Worm (Caenorhabditis elegans) whole organism, mixed stage, embryonic: Measurements from ENCODE around the gene Y116A8C.33.

ENCODE experiments used
- M03D4.4 ChIP-seq: sonication (generic microtip); optimal IDR thresholded peaks from 2 replicates; lab custom pipeline; 2017; ENCODE audit warnings: mild to moderate bottlenecking, missing genetic modification characterization, missing compliant biosample characterization
- blmp-1 ChIP-seq: fragments of 150-350 bp; optimal IDR thresholded peaks from 2 replicates; lab custom pipeline; 2014; ENCODE audit warnings: missing biosample characterization, missing genetic modification characterization
- ceh-39 ChIP-seq: fragments of 150-350 bp; optimal IDR thresholded peaks from 2 replicates; lab custom pipeline; 2014; ENCODE audit warnings: missing biosample characterization, missing genetic modification characterization
- ceh-43 ChIP-seq: fragments of 200-800 bp; sonication (Bioruptor generic); optimal IDR thresholded peaks from 2 replicates; lab custom pipeline; 2018; ENCODE audit warnings: mild to moderate bottlenecking, missing genetic modification characterization, moderate library complexity, missing compliant biosample characterization
- ceh-83 ChIP-seq: fragments of 200-800 bp; sonication (Bioruptor generic); optimal IDR thresholded peaks from 2 replicates; lab custom pipeline; 2018; ENCODE audit warnings: mild to moderate bottlenecking, missing genetic modification characterization, missing compliant biosample characterization
- ces-1 ChIP-seq: fragments of 150-350 bp; optimal IDR thresholded peaks from 2 replicates; lab custom pipeline; 2014; ENCODE audit warnings: missing biosample characterization, missing genetic modification reagents, missing genetic modification characterization
- cnd-1 ChIP-seq: fragments of 200-800 bp; sonication (Bioruptor generic); optimal IDR thresholded peaks from 2 replicates; lab custom pipeline; 2018; ENCODE audit warnings: mild to moderate bottlenecking, missing genetic modification characterization, missing compliant biosample characterization
- elt-1 ChIP-seq: sonication (generic microtip); optimal IDR thresholded peaks from 2 replicates; lab custom pipeline; 2017; ENCODE audit warnings: missing genetic modification characterization, mild to moderate bottlenecking, missing compliant biosample characterization, antibody characterized with exemption, moderate library complexity, borderline replicate concordance; ENCODE audit not compliant: insufficient read depth
- flh-1 ChIP-seq: fragments of 200-800 bp; sonication (Bioruptor generic); optimal IDR thresholded peaks from 2 replicates; lab custom pipeline; 2018; ENCODE audit warnings: mild to moderate bottlenecking, missing genetic modification characterization, moderate library complexity, missing compliant biosample characterization
- ham-2 ChIP-seq: fragments of 200-800 bp; sonication (Bioruptor generic); optimal IDR thresholded peaks from 2 replicates; lab custom pipeline; 2018; ENCODE audit warnings: mild to moderate bottlenecking, missing genetic modification characterization, missing compliant biosample characterization
- hlh-1 ChIP-seq: fragments of 150-350 bp; optimal IDR thresholded peaks from 2 replicates; lab custom pipeline; 2014; ENCODE audit warnings: missing biosample characterization, missing genetic modification reagents, missing genetic modification characterization
- lin-32 ChIP-seq: fragments of 200-800 bp; sonication (Bioruptor generic); optimal IDR thresholded peaks from 2 replicates; lab custom pipeline; 2018; ENCODE audit warnings: mild to moderate bottlenecking, missing genetic modification characterization, missing compliant biosample characterization
- lsy-2 ChIP-seq: fragments of 150-350 bp; optimal IDR thresholded peaks from 2 replicates; lab custom pipeline; 2014; ENCODE audit warnings: missing biosample characterization, missing genetic modification characterization
- mab-5 ChIP-seq: fragments of 150-350 bp; optimal IDR thresholded peaks from 2 replicates; lab custom pipeline; 2014; ENCODE audit warnings: missing biosample characterization, missing genetic modification characterization
- mep-1 ChIP-seq: fragments of 150-350 bp; optimal IDR thresholded peaks from 2 replicates; lab custom pipeline; 2017; ENCODE audit warnings: missing biosample characterization, missing genetic modification reagents, missing genetic modification characterization, inconsistent platforms
- mls-2 ChIP-seq: sonication (generic microtip); optimal IDR thresholded peaks from 2 replicates; lab custom pipeline; 2016; ENCODE audit warnings: mild to moderate bottlenecking, missing genetic modification characterization, moderate library complexity, missing compliant biosample characterization
- nhr-12 ChIP-seq: fragments of 150-350 bp; optimal IDR thresholded peaks from 2 replicates; lab custom pipeline; 2014; ENCODE audit warnings: missing biosample characterization, missing genetic modification characterization
- nhr-237 ChIP-seq: fragments of 150-350 bp; optimal IDR thresholded peaks from 2 replicates; lab custom pipeline; 2014; ENCODE audit warnings: missing biosample characterization, missing genetic modification characterization
- nhr-28 ChIP-seq: fragments of 150-350 bp; optimal IDR thresholded peaks from 2 replicates; lab custom pipeline; 2014; ENCODE audit warnings: missing biosample characterization, missing genetic modification characterization
- nhr-76 ChIP-seq: sonication (generic microtip); optimal IDR thresholded peaks from 2 replicates; lab custom pipeline; 2017; ENCODE audit warnings: missing biosample characterization, missing genetic modification characterization
- pha-4 ChIP-seq: fragments of 150-350 bp; optimal IDR thresholded peaks from 2 replicates; lab custom pipeline; 2018; ENCODE audit warnings: missing biosample characterization, missing genetic modification reagents, missing genetic modification characterization
- sem-2 ChIP-seq: fragments of 200-800 bp; sonication (Bioruptor generic); optimal IDR thresholded peaks from 2 replicates; lab custom pipeline; 2018; ENCODE audit warnings: mild to moderate bottlenecking, missing genetic modification characterization, missing compliant biosample characterization
- snpc-4 ChIP-seq: fragments of 150-350 bp; optimal IDR thresholded peaks from 2 replicates; lab custom pipeline; 2014; ENCODE audit warnings: missing biosample characterization, missing genetic modification characterization
- sptf-1 ChIP-seq: sonication (generic microtip); optimal IDR thresholded peaks from 2 replicates; lab custom pipeline; 2017; ENCODE audit warnings: mild to moderate bottlenecking, missing genetic modification characterization, moderate library complexity, missing compliant biosample characterization
- unc-120 ChIP-seq: sonication (generic microtip); optimal IDR thresholded peaks from 2 replicates; lab custom pipeline; 2017; ENCODE audit warnings: missing genetic modification characterization, missing compliant biosample characterization; ENCODE audit not compliant: poor library complexity, severe bottlenecking
- unc-39 ChIP-seq: fragments of 150-350 bp; optimal IDR thresholded peaks from 2 replicates; lab custom pipeline; 2014; ENCODE audit warnings: missing biosample characterization, missing genetic modification characterization
- unc-62 ChIP-seq: fragments of 150-350 bp; optimal IDR thresholded peaks from 2 replicates; lab custom pipeline; 2014; ENCODE audit warnings: missing biosample characterization, missing genetic modification reagents, missing genetic modification characterization
- zip-8 ChIP-seq: fragments of 150-350 bp; optimal IDR thresholded peaks from 2 replicates; lab custom pipeline; 2014; ENCODE audit warnings: missing biosample characterization, missing genetic modification characterization

The Y116A8C.33 gene

DNA sequence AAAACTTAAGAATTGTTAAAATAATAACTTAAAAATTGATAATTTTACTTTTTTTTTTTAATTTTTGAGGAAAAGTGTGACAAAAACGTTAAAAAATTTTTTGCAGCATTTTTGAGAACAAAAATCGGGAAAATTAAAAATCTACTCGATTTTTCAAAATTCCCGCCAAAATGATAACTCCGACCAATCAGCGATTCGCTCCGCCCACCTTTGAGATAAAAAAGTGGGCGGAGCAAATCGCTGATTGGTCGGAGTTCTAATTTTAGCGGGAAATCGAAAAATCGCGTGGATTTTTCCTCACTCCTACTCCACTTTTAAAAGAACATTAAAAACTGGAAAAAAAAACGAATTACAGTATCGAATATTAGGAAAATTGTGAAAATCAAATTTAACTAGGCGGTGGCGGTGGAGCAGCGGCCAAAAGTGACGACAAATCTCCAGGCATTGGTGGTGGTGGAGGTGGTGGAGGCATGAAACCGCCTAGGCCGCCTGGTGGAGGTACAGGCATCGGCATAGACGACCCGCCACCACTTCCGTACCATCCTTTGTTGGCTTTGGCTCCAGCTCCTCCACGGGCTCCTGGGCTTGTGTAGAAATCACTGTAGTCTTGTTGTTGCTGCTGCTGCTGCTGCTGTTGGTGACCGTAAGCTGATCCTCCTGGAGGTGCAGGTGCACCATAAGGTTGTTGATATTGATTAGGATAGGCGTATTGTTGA lies 7.6 kb upstream of the Y116A8C.33 start:
- no peak for TF ChIP-seq elt-1 (tag; lab: Kevin White, UChicago)
- TF ChIP-seq ham-2 (GFP tag; lab: Kevin White, UChicago): no peak
- TF ChIP-seq lin-32 (GFP tag; lab: Kevin White, UChicago): no peak
- TF ChIP-seq ceh-39 (tag; lab: Kevin White, UChicago): no peak
- TF ChIP-seq lsy-2 (tag; lab: Kevin White, UChicago): no peak

DNA sequence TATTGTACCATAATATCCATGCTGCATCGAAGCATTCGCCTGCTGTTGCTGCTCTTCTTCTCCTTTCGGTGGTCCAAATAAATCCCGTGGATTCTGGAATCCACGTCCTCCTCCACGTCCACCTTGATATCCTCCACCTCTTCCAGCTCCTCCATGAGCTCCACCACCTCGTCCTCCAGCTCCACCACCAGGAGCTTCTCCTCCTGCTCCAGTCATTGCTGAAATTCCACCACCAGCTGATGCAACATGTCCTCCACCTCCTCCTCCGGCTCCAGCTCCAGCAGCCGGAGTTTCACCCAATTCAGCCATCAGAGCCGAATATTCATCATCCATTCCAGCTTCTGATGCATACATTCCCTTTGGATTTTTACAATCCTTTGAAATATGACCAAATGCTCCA lies 6.3 kb upstream of the Y116A8C.33 start:
- TF ChIP-seq nhr-28 (tag; lab: Kevin White, UChicago) (no peak), nhr-76 (tag; lab: Kevin White, UChicago) (no peak), mep-1 (tag; lab: Kevin White, UChicago) (no peak), ces-1 (GFP tag; lab: Kevin White, UChicago) (no peak), zip-8 (tag; lab: Kevin White, UChicago) (no peak), nhr-12 (tag; lab: Kevin White, UChicago) (no peak), hlh-1 (tag; lab: Kevin White, UChicago) (no peak), ceh-43 (no peak), unc-39 (tag; lab: Kevin White, UChicago) (no peak), blmp-1 (tag; lab: Kevin White, UChicago) (no peak), sem-2 (GFP tag; lab: Kevin White, UChicago) (no peak), unc-62 (no peak), elt-1 (tag; lab: Kevin White, UChicago) (no peak), cnd-1 (tag; lab: Kevin White, UChicago) (no peak)

DNA sequence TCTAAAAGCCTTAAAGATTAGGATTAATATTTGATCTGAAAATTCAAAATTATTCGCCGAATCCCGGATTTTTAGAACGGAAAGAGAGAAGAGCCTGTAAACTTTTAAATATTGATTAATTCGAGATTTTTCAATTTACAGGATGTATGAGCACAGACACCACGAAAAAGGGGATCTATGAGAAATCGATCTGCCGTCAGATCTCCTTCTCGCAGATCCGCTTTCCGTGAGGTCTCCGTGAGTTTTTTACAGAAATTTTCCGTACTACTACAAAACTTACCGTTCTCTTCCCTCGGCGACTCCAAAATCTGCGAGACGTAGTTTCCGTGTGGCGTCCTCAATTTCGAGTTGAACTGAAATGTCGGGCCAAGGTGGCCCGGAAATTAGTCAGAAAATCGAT lies 3.7 kb upstream of the Y116A8C.33 start:
- no peak for TF ChIP-seq nhr-12 (tag; lab: Kevin White, UChicago)
- TF ChIP-seq mls-2 (tag; lab: Kevin White, UChicago): no peak
- no peak for TF ChIP-seq snpc-4 (tag; lab: Kevin White, UChicago)
- TF ChIP-seq blmp-1 (tag; lab: Kevin White, UChicago): no peak
- TF ChIP-seq mab-5: no peak
- no peak for TF ChIP-seq unc-39 (tag; lab: Kevin White, UChicago)
- TF ChIP-seq lsy-2 (tag; lab: Kevin White, UChicago): no peak
- TF ChIP-seq unc-62: no peak
- peak; percentile 64 for TF ChIP-seq cnd-1 (tag; lab: Kevin White, UChicago)
- no peak for TF ChIP-seq elt-1 (tag; lab: Kevin White, UChicago)
- TF ChIP-seq zip-8 (tag; lab: Kevin White, UChicago): no peak
- no peak for TF ChIP-seq ces-1 (GFP tag; lab: Kevin White, UChicago)
- TF ChIP-seq ceh-83 (GFP tag; lab: Kevin White, UChicago): peak; percentile 30
- TF ChIP-seq nhr-237 (tag; lab: Kevin White, UChicago): no peak

DNA sequence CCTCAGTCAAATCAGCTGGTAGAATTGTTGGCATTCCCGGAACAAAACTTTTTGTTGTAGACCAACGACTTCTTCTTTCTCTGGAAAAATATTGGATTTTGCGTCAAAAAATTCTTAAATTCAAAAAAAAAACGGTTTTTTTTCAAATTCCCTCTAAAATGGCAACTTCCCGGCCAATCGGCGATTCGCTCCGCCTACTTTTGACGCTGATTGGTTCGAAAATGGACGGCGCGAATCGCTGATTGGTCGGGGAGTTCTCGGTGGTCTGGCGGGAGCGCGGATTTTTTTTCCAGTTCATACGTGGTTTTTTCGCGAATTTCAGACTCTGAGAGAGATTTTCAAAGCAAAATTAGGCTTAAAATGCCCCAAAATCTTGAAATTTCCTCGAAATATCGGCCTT lies 3.1 kb upstream of the Y116A8C.33 start:
- no peak for TF ChIP-seq sptf-1 (tag; lab: Kevin White, UChicago)
- TF ChIP-seq ceh-43: no peak
- no peak for TF ChIP-seq mls-2 (tag; lab: Kevin White, UChicago)
- no peak for TF ChIP-seq pha-4 (tag; lab: Kevin White, UChicago)
- no peak for TF ChIP-seq flh-1 (GFP tag; lab: Kevin White, UChicago)
- TF ChIP-seq cnd-1 (tag; lab: Kevin White, UChicago): no peak
- TF ChIP-seq ceh-39 (tag; lab: Kevin White, UChicago): no peak
- no peak for TF ChIP-seq M03D4.4 (tag; lab: Kevin White, UChicago)

DNA sequence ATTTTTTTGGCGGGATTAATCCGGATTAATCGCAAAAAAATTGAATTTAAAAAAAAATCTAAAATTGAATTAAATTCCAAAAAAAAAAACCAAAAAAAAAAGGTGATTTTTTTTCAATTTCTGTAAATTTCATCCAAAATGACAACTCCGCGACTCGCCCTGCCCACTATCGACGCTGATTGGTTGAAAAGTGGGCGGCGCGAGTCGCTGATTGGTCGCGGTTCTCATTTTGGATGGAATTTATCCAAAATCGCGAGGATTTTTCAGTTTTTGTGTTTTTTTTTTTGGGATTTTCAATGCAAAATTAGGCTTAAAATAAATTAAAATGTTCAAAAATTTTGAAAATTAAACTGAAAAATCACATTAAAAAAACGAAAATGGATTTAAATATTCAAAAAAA lies 2.5 kb upstream of the Y116A8C.33 start:
- TF ChIP-seq mep-1 (tag; lab: Kevin White, UChicago): no peak
- no peak for TF ChIP-seq sem-2 (GFP tag; lab: Kevin White, UChicago)
- no peak for TF ChIP-seq pha-4 (tag; lab: Kevin White, UChicago)
- TF ChIP-seq unc-120 (tag; lab: Kevin White, UChicago): no peak
- no peak for TF ChIP-seq nhr-28 (tag; lab: Kevin White, UChicago)
- TF ChIP-seq nhr-76 (tag; lab: Kevin White, UChicago): no peak
- no peak for TF ChIP-seq nhr-237 (tag; lab: Kevin White, UChicago)
